Worm (Caenorhabditis elegans): ENCODE measurements around the gene T21C9.11.

ce11 chrV:10598670-10599154 lies 4.0 kb upstream of the T21C9.11 start, which contains the start of gene scpl-4:
- TF ChIP-seq dmd-4 (tag; optimal IDR thresholded peaks at IDR 0.05; ENCODE audit: borderline replicate concordance): no peak
- TF ChIP-seq ama-1 (optimal IDR thresholded peaks at IDR 0.05): no peak

Data from whole organism, late embryonic.